Worm (Caenorhabditis elegans): ENCODE data around the gene mrpl-48.

The mrpl-48 gene

ce11 chrV:5621390-5621789 lies 27.9 kb downstream of the mrpl-48 start, which contains the start of gene M03E7.1:
Gene M03E7.1 (plus strand): TSS chrV:5621690.
- TF ChIP-seq dao-5 (tag; optimal IDR thresholded peaks at IDR 0.05) (no peak), him-1 (tag; optimal IDR thresholded peaks at IDR 0.05) (no peak), W03F9.2 (tag; optimal IDR thresholded peaks at IDR 0.05) (no peak)

DNA sequence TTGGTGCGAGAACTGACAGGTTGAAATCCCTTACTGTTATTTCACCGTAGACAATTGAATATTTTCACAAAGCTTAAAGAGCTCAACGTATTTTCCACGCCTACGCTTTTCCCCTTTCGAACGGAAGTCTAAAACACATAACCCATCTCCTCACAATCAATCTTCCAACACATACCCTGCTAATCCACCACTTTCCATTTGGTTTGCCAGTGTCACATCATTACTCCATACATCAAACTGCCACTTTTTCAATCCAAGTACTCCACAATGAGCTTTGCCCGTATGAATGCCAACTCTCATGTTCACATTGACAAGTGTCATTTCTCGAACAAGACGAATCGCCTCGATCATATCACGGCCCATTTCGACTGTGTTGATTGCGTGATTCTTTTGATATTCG lies 34.5 kb downstream of the mrpl-48 start:
- TF ChIP-seq W03F9.2 (tag; optimal IDR thresholded peaks at IDR 0.05), result no peak
- TF ChIP-seq him-1 (tag; optimal IDR thresholded peaks at IDR 0.05), result no peak
- no peak for TF ChIP-seq dao-5 (tag; optimal IDR thresholded peaks at IDR 0.05)

- TF ChIP-seq him-1 (tag; optimal IDR thresholded peaks at IDR 0.05) (no peak), W03F9.2 (tag; optimal IDR thresholded peaks at IDR 0.05) (no peak), dao-5 (tag; optimal IDR thresholded peaks at IDR 0.05) (no peak)
Measured at ce11 chrV:5630792-5631191, 37.3 kb downstream of the mrpl-48 start, which contains the start of gene acy-4. Gene acy-4 (minus strand): TSS chrV:5630892.

DNA sequence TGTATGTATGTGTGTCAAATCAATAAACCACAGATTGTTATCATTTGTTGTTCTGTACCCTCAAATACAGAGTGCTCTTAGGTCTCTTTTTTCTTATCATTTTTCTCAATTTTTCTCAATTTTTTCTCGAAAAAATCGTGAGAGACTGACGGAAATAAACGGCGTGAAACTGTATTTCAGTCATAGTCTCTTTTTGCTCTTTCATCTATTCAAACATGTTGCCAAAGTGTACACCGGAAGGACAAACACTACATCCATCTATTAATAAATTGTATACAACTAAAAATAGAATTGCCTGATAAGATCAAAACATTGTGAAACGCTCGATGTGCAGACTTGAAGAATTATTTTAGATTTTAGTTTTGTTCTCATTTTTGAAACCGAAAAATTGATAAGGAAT lies 40.9 kb downstream of the mrpl-48 start:
- TF ChIP-seq dao-5 (tag; optimal IDR thresholded peaks at IDR 0.05), result no peak
